Worm (Caenorhabditis elegans) whole organism, L4 larva: ENCODE measurements around the gene bcas-2.

Experiments
- D1046.2 ChIP-seq: fragments of 200-800 bp; sonication (Bioruptor generic); IDR thresholded peaks from 2 replicates; pipeline ENCODE4 v1.3.6; 2022; ENCODE audit warnings: missing genetic modification characterization, missing compliant biosample characterization
- F10B5.3 ChIP-seq: sonication (generic microtip); optimal IDR thresholded peaks from 2 replicates; lab custom pipeline; 2016; ENCODE audit warnings: mild to moderate bottlenecking, missing genetic modification characterization, missing compliant biosample characterization
- F44E2.7 ChIP-seq: fragments of 200-800 bp; sonication (Bioruptor generic); IDR thresholded peaks from 2 replicates; pipeline ENCODE4 v2.1.2; 2022; ENCODE audit warnings: missing genetic modification characterization, missing compliant biosample characterization
- aha-1 ChIP-seq: fragments of 150-350 bp; peaks from one replicate; lab custom pipeline; 2014; ENCODE audit warnings: missing biosample characterization, missing genetic modification characterization
- arid-1 ChIP-seq: fragments of 200-800 bp; sonication (Bioruptor generic); conservative IDR thresholded peaks from 2 replicates; pipeline ENCODE4 v1.3.6; 2022; ENCODE audit warnings: missing genetic modification reagents, missing genetic modification characterization, missing compliant biosample characterization
- attf-4 ChIP-seq: sonication (generic microtip); optimal IDR thresholded peaks from 3 replicates; lab custom pipeline; 2017; ENCODE audit warnings: missing biosample characterization, missing genetic modification characterization
- ceh-82 ChIP-seq: sonication (generic microtip); optimal IDR thresholded peaks from 2 replicates; lab custom pipeline; 2017; ENCODE audit warnings: missing biosample characterization, missing genetic modification characterization
- ces-1 ChIP-seq: fragments of 150-350 bp; sonication (generic microtip); optimal IDR thresholded peaks from 4 replicates; lab custom pipeline; 2014; ENCODE audit warnings: missing biosample characterization, missing genetic modification reagents, missing genetic modification characterization
- daf-16 ChIP-seq, 3 experiments: sonication (generic microtip); optimal IDR thresholded peaks; 2 replicates each; lab custom pipeline; 2016 to 2017; ENCODE audit warnings: missing genetic modification characterization in 3 of 3, missing genetic modification reagents in 3 of 3, mild to moderate bottlenecking in 2 of 3, missing compliant biosample characterization in 2 of 3, missing biosample characterization in 1 of 3, moderate library complexity in 1 of 3
- dmd-9 ChIP-seq: fragments of 200-800 bp; sonication (Bioruptor generic); IDR thresholded peaks from 2 replicates; pipeline ENCODE4 v1.3.6; 2022; ENCODE audit warnings: missing genetic modification reagents, missing genetic modification characterization, missing compliant biosample characterization
- dve-1 ChIP-seq: sonication (generic microtip); optimal IDR thresholded peaks from 2 replicates; lab custom pipeline; 2017; ENCODE audit warnings: antibody characterized with exemption, mild to moderate bottlenecking, missing genetic modification characterization, missing compliant biosample characterization; ENCODE audit not compliant: insufficient read depth
- hlh-11 ChIP-seq: fragments of 200-800 bp; sonication (Bioruptor generic); optimal IDR thresholded peaks from 2 replicates; lab custom pipeline; 2018; ENCODE audit warnings: mild to moderate bottlenecking, missing genetic modification characterization, missing compliant biosample characterization
- hmg-1.1 ChIP-seq: fragments of 200-800 bp; sonication (Bioruptor generic); IDR thresholded peaks from 2 replicates; pipeline ENCODE4 v1.3.6; 2022; ENCODE audit warnings: missing genetic modification reagents, missing genetic modification characterization, missing compliant biosample characterization
- jun-1 ChIP-seq: fragments of 150-350 bp; optimal IDR thresholded peaks from 2 replicates; lab custom pipeline; 2014; ENCODE audit warnings: missing biosample characterization, missing genetic modification reagents, missing genetic modification characterization
- lin-39 ChIP-seq: fragments of 150-350 bp; optimal IDR thresholded peaks from 2 replicates; lab custom pipeline; 2014; ENCODE audit warnings: missing biosample characterization, missing genetic modification reagents, missing genetic modification characterization
- madf-5 ChIP-seq, 2 experiments: fragments of 200-800 bp; sonication (Bioruptor generic); IDR thresholded peaks; 2 replicates each; pipeline ENCODE4 v1.3.6; 2022; ENCODE audit warnings: missing compliant biosample characterization in 2 of 2, missing genetic modification characterization in 2 of 2
- mdt-29 ChIP-seq: fragments of 200-800 bp; sonication (Bioruptor generic); IDR thresholded peaks from 2 replicates; pipeline ENCODE4 v1.3.6; 2022; ENCODE audit warnings: missing genetic modification reagents, missing genetic modification characterization, missing compliant biosample characterization
- mxl-3 ChIP-seq: fragments of 200-800 bp; sonication (Bioruptor generic); optimal IDR thresholded peaks from 2 replicates; lab custom pipeline; 2018; ENCODE audit warnings: mild to moderate bottlenecking, missing genetic modification characterization, missing compliant biosample characterization
- nhr-102 ChIP-seq: sonication (generic microtip); optimal IDR thresholded peaks from 2 replicates; lab custom pipeline; 2016; ENCODE audit warnings: mild to moderate bottlenecking, missing genetic modification characterization, moderate library complexity, missing compliant biosample characterization
- nhr-237 ChIP-seq: sonication (generic microtip); optimal IDR thresholded peaks from 2 replicates; lab custom pipeline; 2017; ENCODE audit warnings: missing biosample characterization, missing genetic modification characterization
- nhr-28 ChIP-seq: fragments of 150-350 bp; optimal IDR thresholded peaks from 2 replicates; lab custom pipeline; 2014; ENCODE audit warnings: missing biosample characterization, missing genetic modification characterization
- nhr-41 ChIP-seq: fragments of 200-800 bp; sonication (Bioruptor generic); IDR thresholded peaks from 2 replicates; pipeline ENCODE4 v1.3.6; 2022; ENCODE audit warnings: missing genetic modification reagents, missing genetic modification characterization, missing compliant biosample characterization
- nhr-6 ChIP-seq: fragments of 150-350 bp; optimal IDR thresholded peaks from 2 replicates; lab custom pipeline; 2014; ENCODE audit warnings: missing biosample characterization, missing genetic modification characterization
- nhr-76 ChIP-seq: fragments of 150-350 bp; optimal IDR thresholded peaks from 2 replicates; lab custom pipeline; 2014; ENCODE audit warnings: missing biosample characterization, missing genetic modification characterization
- nhr-77 ChIP-seq: fragments of 150-350 bp; optimal IDR thresholded peaks from 2 replicates; lab custom pipeline; 2014; ENCODE audit warnings: missing biosample characterization, missing genetic modification characterization
- pha-4 ChIP-seq, 2 experiments: fragments of 150-350 bp in 1 of 2; fragments of 200-800 bp in 1 of 2; sonication (Bioruptor generic) in 1 of 2; IDR thresholded peaks in 1 of 2; optimal IDR thresholded peaks in 1 of 2; 2 replicates each; pipeline versions ENCODE4 v1.3.6 to Lab custom; 2014 to 2022; ENCODE audit warnings: missing genetic modification characterization in 2 of 2, missing genetic modification reagents in 2 of 2, missing biosample characterization in 1 of 2, missing compliant biosample characterization in 1 of 2
- php-3 ChIP-seq: fragments of 200-800 bp; sonication (Bioruptor generic); IDR thresholded peaks from 2 replicates; pipeline ENCODE4 v1.3.6; 2022; ENCODE audit warnings: missing genetic modification reagents, missing genetic modification characterization, missing compliant biosample characterization
- pqm-1 ChIP-seq: sonication (generic microtip); optimal IDR thresholded peaks from 2 replicates; lab custom pipeline; 2017; ENCODE audit warnings: missing biosample characterization, missing genetic modification characterization
- rbr-2 ChIP-seq: sonication (generic microtip); optimal IDR thresholded peaks from 2 replicates; lab custom pipeline; 2016; ENCODE audit warnings: missing genotype, missing genetic modification characterization, missing compliant biosample characterization
- sdz-12 ChIP-seq: fragments of 200-800 bp; sonication (Bioruptor generic); optimal IDR thresholded peaks from 2 replicates; lab custom pipeline; 2018; ENCODE audit warnings: mild to moderate bottlenecking, missing genetic modification characterization, missing compliant biosample characterization
- unc-62 ChIP-seq, 3 experiments: fragments of 150-350 bp in 1 of 3; sonication (generic microtip); optimal IDR thresholded peaks in 2 of 3; peaks in 1 of 3; 1 replicate in 1 of 3; 2 replicates in 2 of 3; lab custom pipeline; 2014 to 2017; ENCODE audit warnings: missing biosample characterization in 3 of 3, missing genetic modification characterization in 3 of 3, missing genetic modification reagents in 3 of 3, missing genotype in 1 of 3
- vab-7 ChIP-seq: fragments of 200-800 bp; sonication (Bioruptor generic); IDR thresholded peaks from 2 replicates; pipeline ENCODE4 v1.3.6; 2022; ENCODE audit warnings: missing genetic modification reagents, missing genetic modification characterization, missing compliant biosample characterization
- zfp-2 ChIP-seq: sonication (generic microtip); optimal IDR thresholded peaks from 2 replicates; lab custom pipeline; 2016; ENCODE audit warnings: mild to moderate bottlenecking, missing genetic modification characterization, missing compliant biosample characterization

Gene bcas-2

DNA sequence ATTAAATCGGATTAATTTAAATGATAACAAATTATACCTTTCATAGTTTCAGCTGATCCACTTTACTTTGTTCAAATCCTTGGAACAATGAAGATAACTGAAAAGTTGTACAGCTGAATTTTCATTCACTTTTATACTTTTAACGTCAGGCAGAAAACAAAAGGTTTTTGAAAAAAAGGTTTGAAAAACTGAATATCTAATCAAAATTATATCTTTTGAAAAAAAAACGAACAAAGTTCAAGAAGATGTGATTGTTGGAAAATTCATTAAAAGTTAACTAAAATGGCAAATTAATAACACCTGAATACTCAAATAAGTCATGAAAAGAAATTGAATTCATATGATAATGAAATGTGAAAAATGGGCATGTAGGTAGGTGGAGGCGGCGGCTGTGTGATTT is 9.0 kb downstream of the bcas-2 start, which contains the start of gene T12A2.21:
Gene T12A2.21 (minus strand): TSS at position 101 of the 400 bp plus-strand sequence.
- TF ChIP-seq nhr-6 (tag; lab: Kevin White, UChicago) (no peak), mdt-29 (GFP tag; lab: Robert Waterston, UW) (no peak), F10B5.3 (tag; lab: Kevin White, UChicago) (no peak), attf-4 (tag; lab: Kevin White, UChicago) (no peak), dmd-9 (GFP tag; lab: Robert Waterston, UW) (no peak), ceh-82 (tag; lab: Kevin White, UChicago) (no peak), madf-5 (GFP tag; IDR thresholded peaks at IDR 0.05; lab: Robert Waterston, UW) (no peak), nhr-77 (no peak), vab-7 (GFP tag; lab: Robert Waterston, UW) (no peak), lin-39 (no peak), D1046.2 (GFP tag; lab: Robert Waterston, UW) (no peak), nhr-237 (tag; lab: Kevin White, UChicago) (no peak), nhr-76 (tag; lab: Kevin White, UChicago) (no peak), arid-1 (no peak), F44E2.7 (GFP tag; lab: Robert Waterston, UW) (no peak), rbr-2 (no peak), hlh-11 (tag; lab: Kevin White, UChicago) (no peak), jun-1 (tag; lab: Kevin White, UChicago) (no peak)

- TF ChIP-seq nhr-28 (tag; lab: Kevin White, UChicago) (peak; percentile 88), ces-1 (GFP tag; lab: Kevin White, UChicago) (no peak), php-3 (GFP tag; lab: Robert Waterston, UW) (peak; percentile 73), hlh-11 (tag; lab: Kevin White, UChicago) (no peak), F44E2.7 (GFP tag; lab: Robert Waterston, UW) (no peak), pha-4 (GFP tag; IDR thresholded peaks at IDR 0.05; lab: Robert Waterston, UW) (no peak), pha-4 (tag; optimal IDR thresholded peaks at IDR 0.05; lab: Kevin White, UChicago) (peak; percentile 39), sdz-12 (GFP tag; lab: Kevin White, UChicago) (no peak), hmg-1.1 (GFP tag; lab: Robert Waterston, UW) (no peak), nhr-77 (peak; percentile 74), zfp-2 (tag; lab: Kevin White, UChicago) (no peak), daf-16 (GFP tag; optimal IDR thresholded peaks at IDR 0.05; lab: Kevin White, UChicago) (no peak), daf-16 (tag; optimal IDR thresholded peaks at IDR 0.05; lab: Kevin White, UChicago) (peak; percentile 80), nhr-41 (no peak), pqm-1 (tag; lab: Kevin White, UChicago) (peak; percentile 95), dve-1 (tag; lab: Kevin White, UChicago) (peak; percentile 77), mxl-3 (GFP tag; lab: Kevin White, UChicago) (peak; percentile 51)
Observed at ce11 chrIII:6231880-6232279, 13.7 kb downstream of the bcas-2 start.

- no peak for TF ChIP-seq nhr-237 (tag; lab: Kevin White, UChicago)
- TF ChIP-seq nhr-6 (tag; lab: Kevin White, UChicago) = no peak
- TF ChIP-seq unc-62 (GFP tag; optimal IDR thresholded peaks at IDR 0.05 in 1 of 2; lab: Kevin White, UChicago) = peak in 1 of 2 experiments; percentile 47
- no peak for TF ChIP-seq unc-62 (tag; optimal IDR thresholded peaks at IDR 0.05; lab: Kevin White, UChicago)
Observed at ce11 chrIII:6230870-6231269, 14.8 kb downstream of the bcas-2 start, which contains the start of gene esyt-2. TSS of gene esyt-2 (minus strand) at chrIII:6230970.

DNA sequence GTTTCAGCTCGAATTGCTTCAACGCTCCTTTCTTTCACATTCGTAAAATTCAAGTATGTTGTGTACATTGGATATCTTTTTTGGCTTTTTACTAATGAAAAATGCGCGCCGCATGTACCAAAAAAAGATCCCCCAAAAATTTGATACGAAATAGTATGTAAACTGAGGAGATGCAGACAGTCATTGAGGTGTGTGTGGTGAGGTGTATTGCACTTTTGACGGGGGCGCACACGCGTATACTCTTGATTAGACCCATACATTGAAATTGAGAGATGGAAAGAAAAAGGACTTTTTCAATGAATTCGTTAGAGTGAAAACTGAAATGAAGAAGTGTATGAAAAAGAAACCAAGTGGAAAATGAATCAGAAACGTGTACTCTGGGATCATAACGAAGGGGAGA is 24.2 kb downstream of the bcas-2 start:
- TF ChIP-seq nhr-102 (tag; lab: Kevin White, UChicago) = no peak
- peak; percentile 56 for TF ChIP-seq aha-1 (tag; lab: Kevin White, UChicago)
